Fruit fly (Drosophila melanogaster) whole organism, wandering third instar larva: Measurements from ENCODE around the gene CG14731.

Experiments
- CrebA ChIP-seq: fragments of 200-800 bp; sonication (Bioruptor generic); optimal IDR thresholded peaks from 2 replicates; lab custom pipeline; 2016; ENCODE audit warnings: missing biosample characterization, mild to moderate bottlenecking, missing genetic modification characterization, borderline replicate concordance
- fru ChIP-seq: fragments of 200-800 bp; sonication (Bioruptor generic); optimal IDR thresholded peaks from 3 replicates; lab custom pipeline; 2016; ENCODE audit warnings: missing biosample characterization, mild to moderate bottlenecking, missing genetic modification characterization
- woc ChIP-seq: sonication (Bioruptor generic); optimal IDR thresholded peaks from 2 replicates; lab custom pipeline; 2016; ENCODE audit warnings: missing biosample characterization, mild to moderate bottlenecking, missing genetic modification characterization

The CG14731 gene

dm6 chr3R:11981962-11982361 lies 50.9 kb downstream of the CG14731 start, which contains the start of gene CG12224:
CG12224 (minus strand) TSS chr3R:11982062.
- TF ChIP-seq woc (GFP tag; lab: Kevin White, UChicago), result no peak

- TF ChIP-seq fru (GFP tag; lab: Kevin White, UChicago) (no peak), CrebA (peak; percentile 21)
Measured at dm6 chr3R:11982547-11982946, 51.5 kb downstream of the CG14731 start.
